Worm (Caenorhabditis elegans) whole organism, late embryonic: ENCODE measurements around the gene B0495.5.

Experiments used
- C08G9.2 ChIP-seq: sonication (generic microtip); optimal IDR thresholded peaks from 2 replicates; lab custom pipeline; 2016; ENCODE audit warnings: mild to moderate bottlenecking, missing genetic modification characterization, moderate library complexity, missing compliant biosample characterization
- C38D4.7 ChIP-seq: fragments of 200-800 bp; sonication (Bioruptor generic); optimal IDR thresholded peaks from 2 replicates; lab custom pipeline; 2018; ENCODE audit warnings: mild to moderate bottlenecking, missing genetic modification characterization, moderate library complexity, missing compliant biosample characterization
- K02D7.2 ChIP-seq: sonication (generic microtip); optimal IDR thresholded peaks from 2 replicates; lab custom pipeline; 2017; ENCODE audit warnings: mild to moderate bottlenecking, missing genetic modification characterization, missing compliant biosample characterization
- Y22D7AL.16 ChIP-seq: sonication (generic microtip); optimal IDR thresholded peaks from 2 replicates; lab custom pipeline; 2016; ENCODE audit warnings: missing genetic modification characterization, missing compliant biosample characterization
- ahr-1 ChIP-seq: sonication (generic microtip); optimal IDR thresholded peaks from 2 replicates; lab custom pipeline; 2016; ENCODE audit warnings: missing genetic modification characterization, missing compliant biosample characterization
- ceh-18 ChIP-seq: sonication (generic microtip); optimal IDR thresholded peaks from 2 replicates; lab custom pipeline; 2016; ENCODE audit warnings: missing genetic modification characterization, missing compliant biosample characterization
- ceh-24 ChIP-seq: sonication (generic microtip); optimal IDR thresholded peaks from 2 replicates; lab custom pipeline; 2016; ENCODE audit warnings: mild to moderate bottlenecking, missing genetic modification characterization, missing compliant biosample characterization
- ceh-34 ChIP-seq: sonication (generic microtip); optimal IDR thresholded peaks from 2 replicates; lab custom pipeline; 2016; ENCODE audit warnings: mild to moderate bottlenecking, missing genetic modification characterization, missing compliant biosample characterization
- ceh-6 ChIP-seq: fragments of 200-800 bp; sonication (Bioruptor generic); optimal IDR thresholded peaks from 2 replicates; lab custom pipeline; 2018; ENCODE audit warnings: mild to moderate bottlenecking, missing genetic modification characterization, missing compliant biosample characterization
- ceh-9 ChIP-seq: sonication (generic microtip); optimal IDR thresholded peaks from 2 replicates; lab custom pipeline; 2016; ENCODE audit warnings: mild to moderate bottlenecking, missing genetic modification characterization, inconsistent platforms, missing compliant biosample characterization
- che-1 ChIP-seq: sonication (generic microtip); optimal IDR thresholded peaks from 2 replicates; lab custom pipeline; 2016; ENCODE audit warnings: mild to moderate bottlenecking, missing genetic modification characterization, missing compliant biosample characterization
- elt-2 ChIP-seq: sonication (generic microtip); optimal IDR thresholded peaks from 2 replicates; lab custom pipeline; 2016; ENCODE audit warnings: missing genetic modification reagents, missing genetic modification characterization, missing compliant biosample characterization
- ets-4 ChIP-seq: sonication (generic microtip); optimal IDR thresholded peaks from 2 replicates; lab custom pipeline; 2016; ENCODE audit warnings: missing genetic modification characterization, missing compliant biosample characterization
- gmeb-2 ChIP-seq: sonication (generic microtip); optimal IDR thresholded peaks from 2 replicates; lab custom pipeline; 2016; ENCODE audit warnings: missing genetic modification characterization, inconsistent platforms, missing compliant biosample characterization
- hlh-15 ChIP-seq: sonication (generic microtip); optimal IDR thresholded peaks from 2 replicates; lab custom pipeline; 2016; ENCODE audit warnings: missing genetic modification characterization, missing compliant biosample characterization
- hlh-30 ChIP-seq: sonication (generic microtip); optimal IDR thresholded peaks from 2 replicates; lab custom pipeline; 2017; ENCODE audit warnings: antibody characterized with exemption, missing genetic modification characterization, missing compliant biosample characterization; ENCODE audit not compliant: insufficient read depth
- mec-3 ChIP-seq: sonication (generic microtip); optimal IDR thresholded peaks from 2 replicates; lab custom pipeline; 2016; ENCODE audit warnings: borderline replicate concordance, missing genetic modification characterization, missing compliant biosample characterization
- nfya-1 ChIP-seq: sonication (generic microtip); optimal IDR thresholded peaks from 2 replicates; lab custom pipeline; 2017; ENCODE audit warnings: missing genetic modification characterization, mild to moderate bottlenecking, missing compliant biosample characterization, antibody characterized with exemption, moderate library complexity
- npax-4 ChIP-seq: sonication (generic microtip); optimal IDR thresholded peaks from 2 replicates; lab custom pipeline; 2016; ENCODE audit warnings: missing genetic modification characterization, missing compliant biosample characterization
- pat-9 ChIP-seq: fragments of 200-800 bp; sonication (Bioruptor generic); optimal IDR thresholded peaks from 2 replicates; lab custom pipeline; 2018; ENCODE audit warnings: mild to moderate bottlenecking, missing genetic modification characterization, moderate library complexity, missing compliant biosample characterization
- ref-2 ChIP-seq: sonication (generic microtip); optimal IDR thresholded peaks from 2 replicates; lab custom pipeline; 2016; ENCODE audit warnings: missing genetic modification characterization, missing compliant biosample characterization
- sox-2 ChIP-seq: fragments of 200-800 bp; sonication (Bioruptor generic); IDR thresholded peaks from 2 replicates; pipeline ENCODE4 v1.3.6; 2022; ENCODE audit warnings: missing genetic modification reagents, missing genetic modification characterization, missing compliant biosample characterization
- sox-4 ChIP-seq: sonication (generic microtip); optimal IDR thresholded peaks from 2 replicates; lab custom pipeline; 2017; ENCODE audit warnings: mild to moderate bottlenecking, missing genetic modification characterization, inconsistent platforms, missing compliant biosample characterization
- syd-9 ChIP-seq: sonication (generic microtip); optimal IDR thresholded peaks from 2 replicates; lab custom pipeline; 2016; ENCODE audit warnings: mild to moderate bottlenecking, missing genetic modification characterization, moderate library complexity, missing compliant biosample characterization
- tbx-2 ChIP-seq: sonication (generic microtip); optimal IDR thresholded peaks from 2 replicates; lab custom pipeline; 2016; ENCODE audit warnings: missing genetic modification characterization, missing compliant biosample characterization
- unc-3 ChIP-seq, 2 experiments: fragments of 200-800 bp in 1 of 2; sonication (Bioruptor generic) in 1 of 2; sonication (generic microtip) in 1 of 2; conservative IDR thresholded peaks in 1 of 2; optimal IDR thresholded peaks in 1 of 2; 2 replicates each; pipeline versions ENCODE4 v1.3.6 to Lab custom; 2016 to 2022; ENCODE audit warnings: missing compliant biosample characterization in 2 of 2, missing genetic modification characterization in 2 of 2, missing genetic modification reagents in 1 of 2
- ztf-16 ChIP-seq: sonication (generic microtip); optimal IDR thresholded peaks from 2 replicates; lab custom pipeline; 2017; ENCODE audit warnings: missing genetic modification characterization, missing compliant biosample characterization

B0495.5 gene

DNA sequence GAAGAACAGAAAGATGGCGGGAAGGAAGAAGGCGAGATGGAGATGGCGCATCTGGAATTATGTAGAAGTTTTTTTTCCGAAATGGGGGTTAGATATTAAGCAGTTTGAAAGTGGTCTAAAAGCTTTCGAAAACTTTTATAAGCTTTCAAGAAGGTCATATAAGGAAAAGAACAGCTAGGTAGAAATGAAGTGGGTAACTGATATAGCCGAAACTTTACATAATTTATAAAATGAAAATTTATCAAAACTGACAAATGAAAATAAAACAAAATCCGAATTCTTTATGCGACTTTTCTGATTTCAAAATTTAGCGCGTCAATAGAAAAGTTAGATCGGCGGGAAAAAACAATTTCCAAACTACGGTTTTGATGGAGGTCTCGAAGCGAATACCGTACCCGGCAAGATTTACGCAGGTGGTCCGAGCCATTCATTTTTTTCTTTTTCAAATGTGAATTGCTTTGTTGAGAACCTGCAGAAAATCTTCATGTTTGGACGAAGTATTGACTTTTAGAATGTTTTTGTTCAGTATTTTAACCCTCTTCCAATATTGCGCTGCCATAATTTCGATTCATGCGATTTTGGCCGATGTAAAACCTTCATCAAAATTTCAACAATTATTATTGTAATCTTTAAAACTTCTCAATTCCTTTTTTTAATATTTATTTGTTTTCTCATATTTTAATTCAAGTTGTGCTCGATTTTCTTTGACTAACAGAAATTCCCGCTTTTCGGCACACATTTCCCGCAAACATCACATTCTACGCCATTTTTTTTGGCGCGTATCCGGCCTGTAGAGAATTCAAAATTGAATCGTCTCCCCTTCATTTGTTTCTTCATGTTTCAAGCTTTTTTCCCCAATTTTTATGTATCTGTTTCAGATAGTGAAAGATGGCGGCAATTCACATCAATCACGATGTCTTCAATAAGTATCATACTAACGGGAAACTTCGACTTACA is 34.3 kb downstream of the B0495.5 start, which contains the start of the genes F18A1.7 and rpa-1:
Gene F18A1.7 (minus strand): TSS at position 51 of the 957 bp plus-strand sequence.
Gene rpa-1 (plus strand): TSS at position 879 of the 957 bp plus-strand sequence.
- TF ChIP-seq ahr-1 = no peak

DNA sequence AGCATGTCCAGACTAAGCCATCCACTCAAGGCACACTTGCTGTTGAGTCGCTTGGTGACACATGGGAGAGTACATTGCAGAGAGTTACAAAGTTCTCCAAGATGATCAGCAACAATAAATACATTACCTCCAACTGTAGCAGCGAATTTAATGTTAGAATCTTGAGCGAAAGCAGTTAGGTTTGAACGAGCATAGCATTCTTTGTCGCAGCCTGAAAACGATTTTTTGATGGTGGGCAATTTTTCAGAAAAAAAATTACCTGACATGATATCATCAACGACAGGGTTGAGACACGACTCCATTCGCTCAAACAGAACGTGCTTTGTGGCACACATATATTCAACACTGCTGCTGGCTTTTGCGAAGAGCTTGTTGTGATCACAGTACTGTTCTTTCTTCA is 35.3 kb downstream of the B0495.5 start:
- TF ChIP-seq unc-3 (GFP tag; conservative IDR thresholded peaks at IDR 0.05; lab: Robert Waterston, UW) = no peak
- no peak for TF ChIP-seq unc-3 (tag; optimal IDR thresholded peaks at IDR 0.05; lab: Kevin White, UChicago)
- TF ChIP-seq syd-9 (tag; lab: Kevin White, UChicago) = no peak
- no peak for TF ChIP-seq ceh-34
- TF ChIP-seq ceh-24 (tag; lab: Kevin White, UChicago) = no peak
- no peak for TF ChIP-seq pat-9 (tag; lab: Kevin White, UChicago)
- TF ChIP-seq che-1 (tag; lab: Kevin White, UChicago) = no peak
- no peak for TF ChIP-seq sox-2
- no peak for TF ChIP-seq C38D4.7 (GFP tag; lab: Kevin White, UChicago)
- TF ChIP-seq hlh-30 (tag; lab: Kevin White, UChicago) = no peak
- TF ChIP-seq ceh-9 = no peak
- no peak for TF ChIP-seq K02D7.2 (tag; lab: Kevin White, UChicago)
- TF ChIP-seq Y22D7AL.16 (tag; lab: Kevin White, UChicago) = no peak
- TF ChIP-seq tbx-2 (tag; lab: Kevin White, UChicago) = no peak
- TF ChIP-seq gmeb-2 (tag; lab: Kevin White, UChicago) = no peak
- no peak for TF ChIP-seq sox-4
- no peak for TF ChIP-seq mec-3 (tag; lab: Kevin White, UChicago)
- no peak for TF ChIP-seq nfya-1 (tag; lab: Kevin White, UChicago)
- TF ChIP-seq npax-4 = no peak
- no peak for TF ChIP-seq ceh-6

DNA sequence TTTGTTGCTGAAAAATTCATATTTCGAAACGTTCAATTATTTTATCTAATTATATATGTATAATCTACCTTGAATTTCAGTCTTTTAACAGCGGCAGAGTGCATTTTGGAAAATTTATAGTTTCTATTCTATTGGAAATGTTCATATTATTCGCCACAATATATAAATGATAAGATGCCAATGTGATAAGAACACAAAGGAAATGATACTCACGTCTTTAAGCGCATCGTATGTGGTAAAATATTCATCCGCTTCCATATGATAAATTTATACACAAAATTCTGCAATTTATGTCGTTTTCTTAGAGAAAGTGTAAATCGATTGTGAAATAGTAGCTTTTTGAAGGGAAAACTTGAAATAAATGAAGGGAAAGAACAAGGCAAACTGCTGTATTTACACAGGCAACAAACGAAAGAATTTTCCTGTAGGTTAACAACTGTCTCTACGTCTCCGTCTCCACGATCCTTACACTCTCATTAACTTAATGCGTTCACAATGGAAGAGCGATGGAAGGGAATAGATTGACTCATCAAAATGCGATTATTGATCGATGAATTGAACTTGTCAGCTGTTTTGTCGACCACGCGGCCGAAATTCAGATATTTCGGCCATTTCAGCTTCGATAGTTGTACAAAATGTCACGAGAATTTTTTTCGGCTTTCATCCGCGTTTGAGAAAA is 36.2 kb downstream of the B0495.5 start, which contains the start of gene alfa-1:
Gene alfa-1 (minus strand): TSS at position 515 of the 679 bp plus-strand sequence.
- TF ChIP-seq elt-2 (tag; lab: Kevin White, UChicago) (peak; percentile 79), ets-4 (tag; lab: Kevin White, UChicago) (no peak)
- TF ChIP-seq, all 69 proteins: peak for 1

DNA sequence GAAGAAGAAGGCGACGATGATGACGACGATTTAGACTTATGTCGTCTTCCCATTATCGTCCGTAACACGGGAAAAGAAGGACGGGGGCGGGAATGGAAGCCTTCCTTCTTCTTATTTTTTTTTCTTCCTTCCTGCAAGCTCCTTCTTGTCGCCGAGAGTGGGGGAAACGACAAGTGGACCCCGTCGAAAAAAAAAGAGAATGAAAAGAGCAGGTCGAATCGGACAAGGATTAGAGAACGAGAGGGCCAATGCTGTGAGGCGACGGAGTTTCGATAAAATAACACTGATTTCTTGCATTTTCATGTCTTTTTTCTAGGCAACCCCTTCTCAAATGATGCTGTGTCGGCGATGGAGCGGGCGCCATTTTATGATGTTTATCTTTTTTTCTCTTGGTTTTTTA is 47.1 kb downstream of the B0495.5 start, which contains the start of gene pde-4:
Gene pde-4 (minus strand): TSS at position 76 of the 400 bp plus-strand sequence.
- TF ChIP-seq C08G9.2 (tag; lab: Kevin White, UChicago) (no peak), ceh-18 (tag; lab: Kevin White, UChicago) (peak; percentile 16), ztf-16 (tag; lab: Kevin White, UChicago) (no peak), hlh-15 (tag; lab: Kevin White, UChicago) (no peak), ref-2 (tag; lab: Kevin White, UChicago) (no peak)
